Fruit fly (Drosophila melanogaster) whole organism, embryonic: ENCODE data around the gene Mondo.
A peak's percentile ranks its signal among the peaks of the same experiment; 100 is the strongest.

Experiments used
- ATbp ChIP-seq: fragments of 200-800 bp; sonication (Bioruptor generic); optimal IDR thresholded peaks from 2 replicates; lab custom pipeline; 2017; ENCODE audit warnings: missing biosample characterization, mild to moderate bottlenecking, missing genetic modification characterization, missing genetic modification reagents
- Atf6 ChIP-seq: fragments of 200-800 bp; sonication (Bioruptor generic); IDR thresholded peaks from 2 replicates; pipeline ENCODE4 v1.3.6; 2022; ENCODE audit warnings: missing biosample characterization, missing genetic modification characterization
- B-H2 ChIP-seq: fragments of 200-800 bp; sonication (Bioruptor generic); optimal IDR thresholded peaks from 2 replicates; lab custom pipeline; 2018; ENCODE audit warnings: missing biosample characterization, mild to moderate bottlenecking, missing genetic modification characterization
- CG10209 ChIP-seq: fragments of 200-800 bp; sonication (Bioruptor generic); optimal IDR thresholded peaks from 3 replicates; lab custom pipeline; 2017; ENCODE audit warnings: missing biosample characterization, mild to moderate bottlenecking, missing genetic modification characterization, missing genetic modification reagents
- CG1024 ChIP-seq: fragments of 200-800 bp; sonication (Bioruptor generic); IDR thresholded peaks from 2 replicates; pipeline ENCODE4 v1.3.6; 2022; ENCODE audit warnings: missing biosample characterization, missing genetic modification characterization
- CG10565 ChIP-seq: fragments of 200-800 bp; sonication (Bioruptor generic); optimal IDR thresholded peaks from 3 replicates; lab custom pipeline; 2016; ENCODE audit warnings: missing biosample characterization, mild to moderate bottlenecking, missing genetic modification characterization
- CG11093 ChIP-seq: fragments of 200-800 bp; sonication (Bioruptor generic); IDR thresholded peaks from 3 replicates; pipeline ENCODE4 v1.3.6; 2022; ENCODE audit warnings: missing biosample characterization, missing genetic modification characterization
- CG12071 ChIP-seq: fragments of 200-800 bp; sonication (Bioruptor generic); optimal IDR thresholded peaks from 3 replicates; lab custom pipeline; 2018; ENCODE audit warnings: missing biosample characterization, mild to moderate bottlenecking, missing genetic modification characterization
- CG14710 ChIP-seq: fragments of 200-800 bp; sonication (Bioruptor generic); optimal IDR thresholded peaks from 3 replicates; lab custom pipeline; 2019; ENCODE audit warnings: missing biosample characterization, mild to moderate bottlenecking, missing genetic modification characterization, moderate library complexity
- CG14965 ChIP-seq: fragments of 200-800 bp; sonication (Bioruptor generic); optimal IDR thresholded peaks from 2 replicates; lab custom pipeline; 2016; ENCODE audit warnings: missing biosample characterization, missing genetic modification characterization, borderline replicate concordance
- CG2199 ChIP-seq: fragments of 200-800 bp; sonication (Bioruptor generic); IDR thresholded peaks from 3 replicates; pipeline ENCODE4 v1.3.6; 2022; ENCODE audit warnings: missing biosample characterization, missing genetic modification characterization
- CG31441 ChIP-seq: fragments of 200-800 bp; sonication (Bioruptor generic); IDR thresholded peaks from 2 replicates; pipeline ENCODE4 v1.3.6; 2022; ENCODE audit warnings: missing biosample characterization, missing genetic modification characterization
- CG32532 ChIP-seq: fragments of 200-800 bp; sonication (Bioruptor generic); IDR thresholded peaks from 2 replicates; pipeline ENCODE4 v1.3.6; 2022; ENCODE audit warnings: missing biosample characterization, missing genetic modification characterization
- CG4282 ChIP-seq: fragments of 200-800 bp; sonication (Bioruptor generic); optimal IDR thresholded peaks from 2 replicates; lab custom pipeline; 2016; ENCODE audit warnings: missing biosample characterization, missing genetic modification characterization
- CG4328 ChIP-seq: fragments of 200-800 bp; sonication (Bioruptor generic); optimal IDR thresholded peaks from 3 replicates; lab custom pipeline; 2017; ENCODE audit warnings: missing biosample characterization, missing genetic modification reagents, missing genetic modification characterization
- CG43689 ChIP-seq: fragments of 200-800 bp; sonication (Bioruptor generic); IDR thresholded peaks from 2 replicates; pipeline ENCODE4 v1.3.6; 2022; ENCODE audit warnings: missing biosample characterization, missing genetic modification characterization
- CG6689 ChIP-seq: fragments of 200-800 bp; sonication (Bioruptor generic); IDR thresholded peaks from 2 replicates; pipeline ENCODE4 v1.3.6; 2022; ENCODE audit warnings: missing biosample characterization, missing genetic modification characterization
- CG8388 ChIP-seq: fragments of 200-800 bp; sonication (Bioruptor generic); optimal IDR thresholded peaks from 2 replicates; lab custom pipeline; 2019; ENCODE audit warnings: missing biosample characterization, mild to moderate bottlenecking, missing genetic modification characterization, moderate library complexity
- CG8478 ChIP-seq: fragments of >200 bp; optimal IDR thresholded peaks from 2 replicates; lab custom pipeline; 2018
- CG9437 ChIP-seq: fragments of 200-800 bp; sonication (Bioruptor generic); optimal IDR thresholded peaks from 2 replicates; lab custom pipeline; 2018; ENCODE audit warnings: missing biosample characterization, mild to moderate bottlenecking, missing genetic modification characterization
- CHES-1-like ChIP-seq: fragments of 200-800 bp; sonication (Bioruptor generic); optimal IDR thresholded peaks from 2 replicates; lab custom pipeline; 2016; ENCODE audit warnings: missing biosample characterization, missing genetic modification characterization
- Dfd ChIP-seq, 2 experiments: fragments of >200 bp; optimal IDR thresholded peaks; 2 replicates each; lab custom pipeline; 2017; ENCODE audit warnings: missing biosample characterization in 2 of 2, missing genetic modification characterization in 2 of 2
- Elba2 ChIP-seq: fragments of 200-800 bp; sonication (Bioruptor generic); optimal IDR thresholded peaks from 3 replicates; lab custom pipeline; 2016; ENCODE audit warnings: missing biosample characterization, missing genetic modification characterization
- Gug ChIP-seq: fragments of 200-800 bp; sonication (Bioruptor generic); IDR thresholded peaks from 4 replicates; pipeline ENCODE4 v1.3.6; 2022; ENCODE audit warnings: missing biosample characterization, missing genetic modification characterization
- Hand ChIP-seq: fragments of 200-800 bp; sonication (Bioruptor generic); optimal IDR thresholded peaks from 2 replicates; lab custom pipeline; 2017; ENCODE audit warnings: mild to moderate bottlenecking, missing biosample characterization, missing genetic modification reagents, missing genetic modification characterization
- MESR4 ChIP-seq: fragments of 200-800 bp; sonication (Bioruptor generic); optimal IDR thresholded peaks from 2 replicates; lab custom pipeline; 2018; ENCODE audit warnings: missing biosample characterization, mild to moderate bottlenecking, missing genetic modification characterization, moderate library complexity
- NFAT ChIP-seq: fragments of 200-800 bp; sonication (Bioruptor generic); IDR thresholded peaks from 2 replicates; pipeline ENCODE4 v1.3.6; 2022; ENCODE audit warnings: missing biosample characterization, missing genetic modification characterization
- Neu2 ChIP-seq: fragments of 200-800 bp; sonication (Bioruptor generic); optimal IDR thresholded peaks from 3 replicates; lab custom pipeline; 2016; ENCODE audit warnings: missing biosample characterization, missing genetic modification characterization, borderline replicate concordance
- Ptx1 ChIP-seq: fragments of 200-800 bp; sonication (Bioruptor generic); IDR thresholded peaks from 2 replicates; pipeline ENCODE4 v1.3.6; 2022; ENCODE audit warnings: missing biosample characterization, missing genetic modification characterization
- Six4 ChIP-seq: fragments of 200-800 bp; sonication (Bioruptor generic); optimal IDR thresholded peaks from 2 replicates; lab custom pipeline; 2016; ENCODE audit warnings: missing biosample characterization, missing genetic modification characterization
- Spps ChIP-seq: fragments of 200-800 bp; sonication (Bioruptor generic); optimal IDR thresholded peaks from 2 replicates; lab custom pipeline; 2018; ENCODE audit warnings: missing biosample characterization, mild to moderate bottlenecking, missing genetic modification characterization
- Trl ChIP-seq, 3 experiments: fragments of >200 bp in 2 of 3; fragments of 200-800 bp in 1 of 3; sonication (Bioruptor generic) in 1 of 3; optimal IDR thresholded peaks; 2 replicates in 1 of 3; 3 replicates in 2 of 3; lab custom pipeline; 2016 to 2017; ENCODE audit warnings: missing biosample characterization in 1 of 3, missing genetic modification characterization in 1 of 3
- corto ChIP-seq: fragments of 200-800 bp; sonication (Bioruptor generic); optimal IDR thresholded peaks from 2 replicates; lab custom pipeline; 2016; ENCODE audit warnings: missing biosample characterization, mild to moderate bottlenecking, missing genetic modification characterization, moderate library complexity
- crol ChIP-seq: fragments of 200-800 bp; sonication (Bioruptor generic); IDR thresholded peaks from 2 replicates; pipeline ENCODE4 v1.3.6; 2022; ENCODE audit warnings: missing biosample characterization, missing genetic modification characterization
- cwo ChIP-seq: fragments of 200-800 bp; sonication (Bioruptor generic); optimal IDR thresholded peaks from 3 replicates; lab custom pipeline; 2017; ENCODE audit warnings: missing biosample characterization, missing genetic modification characterization, mild to moderate bottlenecking, moderate library complexity, missing genetic modification reagents
- dmrt11E ChIP-seq: fragments of 200-800 bp; sonication (Bioruptor generic); optimal IDR thresholded peaks from 3 replicates; lab custom pipeline; 2018; ENCODE audit warnings: missing biosample characterization, mild to moderate bottlenecking, missing genetic modification characterization, moderate library complexity
- gem ChIP-seq: fragments of 200-800 bp; sonication (Bioruptor generic); optimal IDR thresholded peaks from 2 replicates; lab custom pipeline; 2019; ENCODE audit warnings: missing biosample characterization, mild to moderate bottlenecking, missing genetic modification characterization, moderate library complexity
- inv ChIP-seq: fragments of 200-800 bp; sonication (Bioruptor generic); IDR thresholded peaks from 2 replicates; pipeline ENCODE4 v1.3.6; 2022; ENCODE audit warnings: missing biosample characterization, missing genetic modification characterization; ENCODE audit not compliant: partially characterized antibody
- knrl ChIP-seq: fragments of 200-800 bp; sonication (Bioruptor generic); IDR thresholded peaks from 3 replicates; pipeline ENCODE4 v1.3.6; 2022; ENCODE audit warnings: missing biosample characterization, missing genetic modification characterization; ENCODE audit not compliant: partially characterized antibody
- nerfin-1 ChIP-seq: fragments of 200-800 bp; sonication (Bioruptor generic); optimal IDR thresholded peaks from 3 replicates; lab custom pipeline; 2019; ENCODE audit warnings: missing biosample characterization, mild to moderate bottlenecking, missing genetic modification characterization, moderate library complexity
- odd ChIP-seq: fragments of 200-800 bp; sonication (Bioruptor generic); optimal IDR thresholded peaks from 2 replicates; lab custom pipeline; 2017; ENCODE audit warnings: missing biosample characterization, mild to moderate bottlenecking, missing genetic modification characterization
- org-1 ChIP-seq: fragments of 200-800 bp; sonication (Bioruptor generic); optimal IDR thresholded peaks from 2 replicates; lab custom pipeline; 2017; ENCODE audit warnings: missing biosample characterization, missing genetic modification characterization
- sc ChIP-seq, 3 experiments: fragments of >200 bp in 2 of 3; fragments of 200-800 bp in 1 of 3; sonication (Bioruptor generic) in 1 of 3; optimal IDR thresholded peaks; 2 replicates in 2 of 3; 3 replicates in 1 of 3; lab custom pipeline; 2017; ENCODE audit warnings: mild to moderate bottlenecking in 1 of 3, missing biosample characterization in 1 of 3, missing genetic modification characterization in 1 of 3, missing genetic modification reagents in 1 of 3
- stwl ChIP-seq: fragments of 200-800 bp; sonication (Bioruptor generic); optimal IDR thresholded peaks from 3 replicates; lab custom pipeline; 2018; ENCODE audit warnings: missing biosample characterization, mild to moderate bottlenecking, missing genetic modification characterization, moderate library complexity
- tna ChIP-seq: fragments of 200-800 bp; sonication (Bioruptor generic); IDR thresholded peaks from 2 replicates; pipeline ENCODE4 v1.3.6; 2022; ENCODE audit warnings: missing biosample characterization, missing genetic modification characterization; ENCODE audit not compliant: partially characterized antibody
- wek ChIP-seq: fragments of 200-800 bp; sonication (Bioruptor generic); optimal IDR thresholded peaks from 3 replicates; lab custom pipeline; 2018; ENCODE audit warnings: missing biosample characterization, mild to moderate bottlenecking, missing genetic modification characterization, moderate library complexity
- zf30C ChIP-seq: fragments of 200-800 bp; sonication (Bioruptor generic); optimal IDR thresholded peaks from 3 replicates; lab custom pipeline; 2018; ENCODE audit warnings: missing biosample characterization, mild to moderate bottlenecking, missing genetic modification characterization
- zfh1 ChIP-seq: fragments of 200-800 bp; sonication (Bioruptor generic); IDR thresholded peaks from 3 replicates; pipeline ENCODE4 v1.3.6; 2022; ENCODE audit warnings: missing biosample characterization, missing genetic modification characterization

Gene Mondo

DNA sequence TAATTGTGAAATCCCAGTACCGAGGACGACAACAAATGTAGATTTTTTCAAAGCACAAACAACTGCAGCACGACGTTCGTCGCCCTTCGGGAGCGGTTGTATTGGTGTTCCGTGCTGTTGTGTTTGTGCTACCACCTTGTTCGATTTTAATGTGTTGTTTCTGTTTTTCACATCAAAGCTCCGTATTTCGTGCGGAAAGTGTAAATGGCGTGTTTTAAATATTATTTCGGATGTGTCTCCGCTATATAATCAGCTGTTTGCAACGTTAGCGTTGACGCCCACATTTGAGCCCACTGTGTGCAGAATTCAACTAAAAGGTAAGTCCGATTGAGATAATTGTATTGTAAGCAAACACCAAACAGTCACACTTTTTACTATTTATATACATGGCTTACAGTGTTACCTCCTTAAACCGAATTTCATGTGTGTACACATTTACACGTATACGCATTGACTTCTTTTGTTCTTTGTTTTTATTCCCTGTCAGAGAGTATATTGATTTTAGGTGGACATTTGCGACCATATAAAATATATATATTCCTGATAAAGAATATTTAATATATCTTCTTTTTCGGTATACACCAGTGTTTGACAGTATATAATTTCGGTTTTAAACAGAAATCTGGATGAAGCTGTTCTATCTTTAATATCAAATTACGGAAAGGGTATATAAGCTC lies 46.2 kb downstream of the Mondo start (continued):
- TF ChIP-seq cwo (GFP tag; lab: Kevin White, UChicago) (no peak), CG1024 (GFP tag; lab: Robert Waterston, UW) (peak; percentile 30; the same call in 1 of the 2 replicates), inv (GFP tag; lab: Robert Waterston, UW) (no peak), CG32532 (GFP tag; lab: Robert Waterston, UW) (0 out of 2 replicates have a peak, but pooled peaks have one; percentile 14), Elba2 (GFP tag; lab: Kevin White, UChicago) (no peak), crol (GFP tag; lab: Robert Waterston, UW) (no peak), ATbp (GFP tag; lab: Kevin White, UChicago) (no peak), stwl (peak; percentile 38), Hand (no peak), org-1 (peak; percentile 23), Atf6 (GFP tag; lab: Robert Waterston, UW) (peak; percentile 43; the same call in 1 of the 2 replicates), Neu2 (no peak), dmrt11E (tag; lab: Kevin White, UChicago) (peak; percentile 51), sc (optimal IDR thresholded peaks at IDR 0.05; lab: Kevin White, UChicago) (no peak), sc (GFP tag; optimal IDR thresholded peaks at IDR 0.05; lab: Kevin White, UChicago) (no peak), zfh1 (GFP tag; lab: Robert Waterston, UW) (no peak), Dfd (GFP tag; optimal IDR thresholded peaks at IDR 0.05; lab: Kevin White, UChicago) (no peak), CG31441 (GFP tag; lab: Robert Waterston, UW) (peak; percentile 57), CG2199 (peak; percentile 74), Trl (optimal IDR thresholded peaks at IDR 0.05; lab: Kevin White, UChicago) (no peak), Trl (GFP tag; optimal IDR thresholded peaks at IDR 0.05; lab: Kevin White, UChicago) (peak; percentile 19), gem (tag; lab: Kevin White, UChicago) (peak; percentile 62), CG10209 (GFP tag; lab: Kevin White, UChicago) (peak; percentile 55), CG12071 (GFP tag; lab: Kevin White, UChicago) (no peak), corto (GFP tag; lab: Kevin White, UChicago) (no peak), Gug (GFP tag; lab: Robert Waterston, UW) (no peak), Six4 (GFP tag; lab: Kevin White, UChicago) (no peak), B-H2 (GFP tag; lab: Kevin White, UChicago) (no peak), odd (peak; percentile 24), Ptx1 (GFP tag; lab: Robert Waterston, UW) (no peak), wek (peak; percentile 28), CG6689 (no peak), CG8388 (GFP tag; lab: Kevin White, UChicago) (peak; percentile 31), NFAT (GFP tag; lab: Robert Waterston, UW) (no peak), CG9437 (GFP tag; lab: Kevin White, UChicago) (peak; percentile 14), nerfin-1 (no peak), CG10565 (GFP tag; lab: Kevin White, UChicago) (no peak), CG11093 (GFP tag; lab: Robert Waterston, UW) (no peak), zf30C (GFP tag; lab: Kevin White, UChicago) (no peak), tna (no peak), CG14965 (GFP tag; lab: Kevin White, UChicago) (no peak), CG4328 (GFP tag; lab: Kevin White, UChicago) (peak; percentile 13), CG8478 (lab: Kevin White, UChicago) (no peak), CHES-1-like (GFP tag; lab: Kevin White, UChicago) (peak; percentile 23), CG14710 (tag; lab: Kevin White, UChicago) (peak; percentile 98), Spps (tag; lab: Kevin White, UChicago) (peak; percentile 4), CG43689 (GFP tag; lab: Robert Waterston, UW) (no peak), MESR4 (GFP tag; lab: Kevin White, UChicago) (no peak), knrl (GFP tag; lab: Robert Waterston, UW) (no peak), CG4282 (peak; percentile 27)
